Fruit fly (Drosophila melanogaster): ENCODE data around the gene CG34001.

Gene CG34001

dm6 chr3L:10625499-10625898 is 5.4 kb upstream of the CG34001 start, which contains the start of gene CG43127:
Gene CG43127, minus strand, starts transcription at chr3L:10625599.
- no peak for TF ChIP-seq spab (GFP tag; optimal IDR thresholded peaks at IDR 0.05)
- no peak for TF ChIP-seq CG10669 (GFP tag; optimal IDR thresholded peaks at IDR 0.05)
- TF ChIP-seq CG6808 (GFP tag; optimal IDR thresholded peaks at IDR 0.05): no peak
- no peak for TF ChIP-seq OdsH (GFP tag; optimal IDR thresholded peaks at IDR 0.05)
- TF ChIP-seq CG11762 (GFP tag; optimal IDR thresholded peaks at IDR 0.05; ENCODE audit: insufficient read depth): no peak
- TF ChIP-seq Gug (GFP tag; IDR thresholded peaks at IDR 0.05): no peak
- no peak for TF ChIP-seq Eip75B (GFP tag; optimal IDR thresholded peaks at IDR 0.05)
- no peak for TF ChIP-seq Hr4 (GFP tag; optimal IDR thresholded peaks at IDR 0.05)
- no peak for TF ChIP-seq lz (GFP tag; optimal IDR thresholded peaks at IDR 0.05)
- TF ChIP-seq CG8319 (GFP tag; optimal IDR thresholded peaks at IDR 0.05): no peak

dm6 chr3L:10626199-10626598 is 4.7 kb upstream of the CG34001 start, which contains the start of gene CG34238:
Gene CG34238, plus strand, starts transcription at chr3L:10626499.
- TF ChIP-seq CG4318 (GFP tag; optimal IDR thresholded peaks at IDR 0.05) (no peak), CG8632 (GFP tag; optimal IDR thresholded peaks at IDR 0.05) (no peak), CG31627 (GFP tag; optimal IDR thresholded peaks at IDR 0.05) (no peak), Eip93F (GFP tag; optimal IDR thresholded peaks at IDR 0.05) (no peak), fd85E (GFP tag; optimal IDR thresholded peaks at IDR 0.05) (no peak), Sox102F (GFP tag; optimal IDR thresholded peaks at IDR 0.05) (no peak), CG8319 (GFP tag; optimal IDR thresholded peaks at IDR 0.05) (no peak), Hr38 (GFP tag; optimal IDR thresholded peaks at IDR 0.05) (no peak), dac (GFP tag; optimal IDR thresholded peaks at IDR 0.05) (no peak)

DNA sequence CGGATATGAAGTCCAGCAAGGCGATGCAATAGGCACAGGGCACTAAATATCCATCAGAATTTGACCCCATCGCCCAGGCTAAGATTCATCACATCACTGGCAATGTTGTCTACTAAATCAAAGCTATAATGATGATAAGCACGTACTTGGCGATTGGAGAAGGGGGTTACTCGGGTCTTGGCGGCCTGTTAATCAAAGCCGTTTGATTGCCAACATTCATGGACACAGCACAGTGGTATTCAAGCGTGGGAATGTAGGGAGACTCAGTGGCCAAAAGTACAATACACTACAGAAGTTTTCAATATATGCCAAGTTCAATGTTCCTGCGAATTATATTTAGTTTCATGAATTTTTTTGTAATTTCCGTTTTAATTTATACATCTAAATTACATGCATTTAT is 2.5 kb upstream of the CG34001 start, which contains the start of gene CG14151:
Gene CG14151 (minus strand): TSS at position 101 of the 400 bp plus-strand sequence.
- TF ChIP-seq Ets96B (tag; optimal IDR thresholded peaks at IDR 0.05) (no peak), Sox14 (GFP tag; optimal IDR thresholded peaks at IDR 0.05) (no peak), cyc (GFP tag; optimal IDR thresholded peaks at IDR 0.05) (no peak), CG10669 (GFP tag; optimal IDR thresholded peaks at IDR 0.05) (no peak), salr (GFP tag; optimal IDR thresholded peaks at IDR 0.05) (no peak), Eip93F (GFP tag; optimal IDR thresholded peaks at IDR 0.05) (no peak), fd59A (GFP tag; optimal IDR thresholded peaks at IDR 0.05) (no peak), svp (GFP tag) (no peak), CG31627 (GFP tag; optimal IDR thresholded peaks at IDR 0.05) (no peak)

dm6 chr3L:10629969-10630368 is 910 bp upstream of the CG34001 start, which contains the start of gene CG42536:
Gene CG42536, minus strand, starts transcription at chr3L:10630069.
- TF ChIP-seq CG16779 (tag; optimal IDR thresholded peaks at IDR 0.05): no peak

DNA sequence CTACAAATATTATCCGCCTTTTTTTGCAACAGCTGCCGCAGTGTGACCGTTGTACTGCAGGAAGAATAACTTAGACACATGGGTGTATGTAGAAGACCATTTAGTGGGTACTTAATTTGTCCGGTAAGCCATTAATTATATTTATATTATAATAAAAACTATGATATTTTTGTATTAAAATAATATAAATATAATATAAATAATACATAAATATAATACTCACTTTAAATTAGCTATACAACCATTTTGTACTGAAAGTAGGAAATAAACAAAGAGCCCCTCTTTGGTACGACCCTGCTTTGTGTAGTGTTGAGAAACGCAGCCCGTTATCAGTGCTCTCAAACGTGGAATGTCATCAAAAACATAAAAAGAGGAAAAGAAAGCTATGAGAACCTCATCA is 6.9 kb downstream of the CG34001 start, which contains the start of gene Cnep1r2:
Gene Cnep1r2 (plus strand): TSS at position 328 of the 400 bp plus-strand sequence.
- peak; percentile 94 for TF ChIP-seq Eip78C (GFP tag)
- peak; percentile 78 for TF ChIP-seq Smox (GFP tag; optimal IDR thresholded peaks at IDR 0.05)
- TF ChIP-seq CG31627 (GFP tag; optimal IDR thresholded peaks at IDR 0.05): peak; percentile 84
- no peak for TF ChIP-seq svp (GFP tag)
- peak; percentile 92 for TF ChIP-seq esn (GFP tag; optimal IDR thresholded peaks at IDR 0.05)
- TF ChIP-seq CG3919 (GFP tag; optimal IDR thresholded peaks at IDR 0.05): peak; percentile 88
- peak; percentile 78 for TF ChIP-seq fkh (GFP tag; optimal IDR thresholded peaks at IDR 0.05)
- no peak for TF ChIP-seq Hr4 (GFP tag; optimal IDR thresholded peaks at IDR 0.05)
- TF ChIP-seq lz (GFP tag; optimal IDR thresholded peaks at IDR 0.05): peak; percentile 85
- TF ChIP-seq CG10669 (GFP tag; optimal IDR thresholded peaks at IDR 0.05): peak; percentile 89
- TF ChIP-seq topi (GFP tag; optimal IDR thresholded peaks at IDR 0.05): peak; percentile 86
- peak; percentile 84 for TF ChIP-seq cyc (GFP tag; optimal IDR thresholded peaks at IDR 0.05)
- TF ChIP-seq CG32006 (GFP tag; optimal IDR thresholded peaks at IDR 0.05): peak; percentile 96
- peak; percentile 92 for TF ChIP-seq CG8119 (GFP tag; IDR thresholded peaks at IDR 0.05)
- TF ChIP-seq Eip93F (GFP tag; optimal IDR thresholded peaks at IDR 0.05): peak; percentile 66
- peak; percentile 92 for TF ChIP-seq CG11294 (GFP tag; IDR thresholded peaks at IDR 0.05)
- TF ChIP-seq Ets21C (GFP tag; optimal IDR thresholded peaks at IDR 0.05): peak; percentile 75
- TF ChIP-seq net (GFP tag; optimal IDR thresholded peaks at IDR 0.05): peak; percentile 85
- TF ChIP-seq dac (GFP tag; optimal IDR thresholded peaks at IDR 0.05): peak; percentile 80
- peak; percentile 85 for TF ChIP-seq CG11902 (GFP tag; optimal IDR thresholded peaks at IDR 0.05)
- peak; percentile 88 for TF ChIP-seq CG6808 (GFP tag; optimal IDR thresholded peaks at IDR 0.05)
- no peak for TF ChIP-seq CG6276 (GFP tag; optimal IDR thresholded peaks at IDR 0.05)
- TF ChIP-seq Met (GFP tag; optimal IDR thresholded peaks at IDR 0.05): no peak
- no peak for TF ChIP-seq Hr38 (GFP tag; optimal IDR thresholded peaks at IDR 0.05)
- peak; percentile 82 for TF ChIP-seq Eip75B (GFP tag; optimal IDR thresholded peaks at IDR 0.05)
- TF ChIP-seq ss (GFP tag; optimal IDR thresholded peaks at IDR 0.05): peak in 1 of 2 experiments; percentile 96
- TF ChIP-seq CG6163 (GFP tag; IDR thresholded peaks at IDR 0.05): peak; percentile 92; the same call in 2 of the 3 replicates
- peak; percentile 83 for TF ChIP-seq pdm3 (GFP tag; optimal IDR thresholded peaks at IDR 0.05)
- TF ChIP-seq Sox102F (GFP tag; optimal IDR thresholded peaks at IDR 0.05): no peak
- TF ChIP-seq CG4318 (GFP tag; optimal IDR thresholded peaks at IDR 0.05): peak; percentile 91
- peak; percentile 83 for TF ChIP-seq CG8319 (GFP tag; optimal IDR thresholded peaks at IDR 0.05)
